Worm (Caenorhabditis elegans) whole organism, mixed stage, embryonic: ENCODE results near the gene pqn-54.

ENCODE experiments used
- elt-1 ChIP-seq: sonication (generic microtip); optimal IDR thresholded peaks from 2 replicates; lab custom pipeline; 2017; ENCODE audit warnings: missing genetic modification characterization, mild to moderate bottlenecking, missing compliant biosample characterization, antibody characterized with exemption, moderate library complexity, borderline replicate concordance; ENCODE audit not compliant: insufficient read depth
- lin-13 ChIP-seq: fragments of 150-350 bp; optimal IDR thresholded peaks from 2 replicates; lab custom pipeline; 2014; ENCODE audit warnings: missing biosample characterization, missing genetic modification characterization
- lsy-2 ChIP-seq: fragments of 150-350 bp; optimal IDR thresholded peaks from 2 replicates; lab custom pipeline; 2014; ENCODE audit warnings: missing biosample characterization, missing genetic modification characterization
- mls-2 ChIP-seq: sonication (generic microtip); optimal IDR thresholded peaks from 2 replicates; lab custom pipeline; 2016; ENCODE audit warnings: mild to moderate bottlenecking, missing genetic modification characterization, moderate library complexity, missing compliant biosample characterization
- tbx-8 ChIP-seq: fragments of 200-800 bp; sonication (Bioruptor generic); optimal IDR thresholded peaks from 2 replicates; lab custom pipeline; 2018; ENCODE audit warnings: mild to moderate bottlenecking, missing genetic modification characterization, moderate library complexity, missing compliant biosample characterization

- no peak for TF ChIP-seq lsy-2 (tag; lab: Kevin White, UChicago)
- no peak for TF ChIP-seq elt-1 (tag; lab: Kevin White, UChicago)
- TF ChIP-seq mls-2 (tag; lab: Kevin White, UChicago), result no peak
- TF ChIP-seq lin-13 (tag; lab: Kevin White, UChicago), result no peak
- no peak for TF ChIP-seq tbx-8 (GFP tag; lab: Kevin White, UChicago)
Observed at ce11 chrV:1472569-1472968, 7.8 kb downstream of the pqn-54 start.
